Worm (Caenorhabditis elegans): ENCODE measurements around the gene daf-37.

Gene daf-37

DNA sequence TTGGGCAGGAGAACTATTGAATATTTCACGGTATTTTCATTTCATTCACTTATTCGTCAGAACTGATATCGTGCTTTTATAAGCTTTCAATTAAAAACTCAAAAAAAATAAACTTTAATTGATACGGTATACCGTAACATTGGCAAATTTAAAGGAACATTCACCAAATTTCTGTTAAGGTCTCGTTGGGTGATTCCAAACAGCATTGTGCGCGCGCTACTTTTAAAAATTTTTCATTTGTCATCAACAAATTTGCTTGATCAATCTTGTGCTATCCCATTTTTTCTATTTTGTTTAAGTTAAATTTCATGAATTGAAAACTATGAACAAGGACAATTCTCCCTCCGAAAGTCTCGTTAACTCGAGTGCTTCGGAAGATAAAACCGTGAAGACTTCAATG lies 9.5 kb downstream of the daf-37 start, which contains the start of gene szy-4:
szy-4 (plus strand) TSS at position 229 of the 400 bp plus-strand sequence.
- TF ChIP-seq arid-1 (GFP tag; conservative IDR thresholded peaks at IDR 0.05) (no peak), unc-130 (GFP tag; optimal IDR thresholded peaks at IDR 0.05) (peak; percentile 34), mes-2 (tag; optimal IDR thresholded peaks at IDR 0.05; ENCODE audit: poor library complexity, severe bottlenecking) (no peak), T20F7.1 (GFP tag; optimal IDR thresholded peaks at IDR 0.05) (no peak), R02D3.7 (tag; optimal IDR thresholded peaks at IDR 0.05) (no peak)

DNA sequence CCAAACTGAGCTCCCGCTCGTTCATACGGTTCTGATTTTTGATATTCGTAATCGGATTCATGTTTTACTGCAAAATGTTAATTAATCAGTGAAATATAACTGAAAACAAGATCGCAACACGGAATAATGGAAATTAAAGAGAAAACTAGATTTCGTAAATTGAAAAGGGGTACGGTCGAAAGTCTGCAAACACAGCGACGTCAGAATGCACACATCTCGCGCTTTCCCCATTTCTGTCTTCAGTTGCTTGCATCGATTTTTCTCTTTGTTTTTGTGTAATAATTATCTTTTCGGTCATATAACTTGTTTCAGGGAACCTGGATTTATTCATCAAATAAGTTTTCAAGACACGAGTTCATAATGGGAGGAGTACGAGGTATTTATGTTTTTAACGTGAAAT lies 11.1 kb downstream of the daf-37 start, which contains the start of the genes rbmx-2 and C30B5.2:
rbmx-2 (minus strand) TSS at position 74 of the 400 bp plus-strand sequence.
C30B5.2 (plus strand) TSS at position 306 of the 400 bp plus-strand sequence.
- peak; percentile 47; the same call in 1 of the 2 replicates for TF ChIP-seq arid-1 (GFP tag; conservative IDR thresholded peaks at IDR 0.05)
- TF ChIP-seq mes-2 (tag; optimal IDR thresholded peaks at IDR 0.05; ENCODE audit: poor library complexity, severe bottlenecking) = peak; percentile 88
- peak; percentile 12 for TF ChIP-seq nhr-6 (tag; optimal IDR thresholded peaks at IDR 0.05)
- peak; percentile 86 for TF ChIP-seq hlh-30 (tag; optimal IDR thresholded peaks at IDR 0.05; ENCODE audit: insufficient read depth)
- no peak for TF ChIP-seq nhr-48 (tag; optimal IDR thresholded peaks at IDR 0.05)
- TF ChIP-seq attf-4 (tag; optimal IDR thresholded peaks at IDR 0.05) = no peak
- TF ChIP-seq lsy-2 (tag; optimal IDR thresholded peaks at IDR 0.05) = peak in 1 of 2 experiments; percentile 93
- TF ChIP-seq saeg-2 (GFP tag; IDR thresholded peaks at IDR 0.05) = no peak
- peak in 1 of 2 experiments; percentile 89 for TF ChIP-seq unc-62 (GFP tag; optimal IDR thresholded peaks at IDR 0.05 in 1 of 2)
- TF ChIP-seq unc-62 (tag; optimal IDR thresholded peaks at IDR 0.05) = no peak
- TF ChIP-seq Y75B8A.6 (GFP tag; IDR thresholded peaks at IDR 0.05) = no peak
- TF ChIP-seq daf-8 (GFP tag; IDR thresholded peaks at IDR 0.05) = no peak
- peak; percentile 60 for TF ChIP-seq dpl-1 (GFP tag; optimal IDR thresholded peaks at IDR 0.05)
- peak; percentile 1 for TF ChIP-seq rbr-2 (tag; optimal IDR thresholded peaks at IDR 0.05)
- TF ChIP-seq dmd-6 (GFP tag; IDR thresholded peaks at IDR 0.05) = peak; percentile 24; the same call in 1 of the 2 replicates
- no peak for TF ChIP-seq ceh-20 (GFP tag; IDR thresholded peaks at IDR 0.05)

DNA sequence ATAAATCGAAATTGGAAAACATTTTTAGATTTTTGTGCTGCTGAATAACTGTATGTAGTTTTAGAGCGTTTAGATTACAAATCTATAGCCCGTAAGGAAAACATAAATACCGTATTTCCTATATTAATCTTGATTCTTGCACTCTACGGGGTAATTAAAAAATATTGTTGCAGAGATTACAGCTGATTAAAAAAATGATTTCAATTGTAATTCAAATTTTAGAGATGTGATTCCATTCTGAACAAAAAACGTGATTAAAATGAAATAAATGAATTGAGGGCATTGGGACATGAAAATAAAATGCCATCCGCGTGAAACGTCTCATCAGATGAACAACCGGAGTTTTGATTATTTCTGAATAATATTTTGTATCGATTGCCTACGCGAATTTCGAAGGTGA lies 15.5 kb downstream of the daf-37 start, which contains the start of gene cpb-2:
cpb-2 (plus strand) TSS at position 301 of the 400 bp plus-strand sequence.
- TF ChIP-seq ZK546.5 (tag; optimal IDR thresholded peaks at IDR 0.05) = no peak
- TF ChIP-seq aha-1 (tag) = peak; percentile 90

DNA sequence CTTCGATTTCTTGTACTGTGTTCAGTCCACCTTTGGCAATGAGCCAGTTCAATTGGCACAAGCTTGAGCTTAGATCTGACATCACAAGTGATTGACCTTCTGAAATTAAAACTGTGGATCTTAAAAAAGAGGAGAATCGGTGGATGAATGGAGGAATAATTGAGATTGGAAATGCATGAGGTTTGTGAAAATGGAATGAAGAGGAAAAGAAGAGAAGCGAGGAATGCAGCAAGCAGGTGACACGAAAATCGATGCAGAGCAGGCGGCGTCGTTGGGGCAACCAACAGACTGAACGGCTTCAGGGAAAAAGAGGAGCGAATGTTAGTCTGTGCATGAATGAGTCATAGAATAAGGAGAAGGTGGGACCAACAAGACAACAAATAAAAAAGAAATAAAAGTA lies 16.7 kb downstream of the daf-37 start, which contains the start of gene fkh-8:
fkh-8 (minus strand) TSS at position 101 of the 400 bp plus-strand sequence.
- no peak for TF ChIP-seq daf-12 (tag; optimal IDR thresholded peaks at IDR 0.05)
- no peak for TF ChIP-seq ctbp-1 (GFP tag; IDR thresholded peaks at IDR 0.05)
- no peak for TF ChIP-seq zfp-2 (tag; optimal IDR thresholded peaks at IDR 0.05)
- TF ChIP-seq lin-29 (GFP tag; IDR thresholded peaks at IDR 0.05) = no peak
- no peak for TF ChIP-seq arid-1 (GFP tag; conservative IDR thresholded peaks at IDR 0.05)
- no peak for TF ChIP-seq ceh-82 (tag; optimal IDR thresholded peaks at IDR 0.05)
- TF ChIP-seq vab-7 (GFP tag; IDR thresholded peaks at IDR 0.05) = no peak

DNA sequence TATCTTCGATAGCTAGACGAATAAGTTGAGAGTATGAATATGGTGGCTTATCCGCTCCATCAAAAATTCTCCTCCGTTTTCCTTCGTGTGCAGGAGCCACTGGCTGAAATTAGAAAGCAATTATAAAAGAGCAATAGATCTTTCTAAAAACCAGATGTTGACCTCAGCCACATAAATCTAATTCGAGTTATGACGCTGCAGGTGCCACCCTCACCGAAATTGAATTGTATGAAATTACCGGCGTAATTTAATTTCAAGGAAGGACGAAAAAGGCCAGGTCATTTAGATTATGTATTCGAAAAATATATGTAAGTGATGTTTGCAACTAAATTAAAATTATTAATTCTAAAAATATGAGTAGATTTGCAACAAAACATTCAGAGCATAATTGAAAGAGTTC lies 17.2 kb downstream of the daf-37 start:
- TF ChIP-seq lin-29 (GFP tag; IDR thresholded peaks at IDR 0.05) (no peak), daf-8 (GFP tag; IDR thresholded peaks at IDR 0.05) (no peak), hif-1 (tag; optimal IDR thresholded peaks at IDR 0.05) (no peak), hlh-11 (tag; optimal IDR thresholded peaks at IDR 0.05) (no peak), attf-4 (tag; optimal IDR thresholded peaks at IDR 0.05) (no peak), Y48G9A.11 (GFP tag; IDR thresholded peaks at IDR 0.05) (no peak), mes-2 (tag; optimal IDR thresholded peaks at IDR 0.05; ENCODE audit: poor library complexity, severe bottlenecking) (no peak), D1046.2 (GFP tag; IDR thresholded peaks at IDR 0.05) (no peak), madf-5 (GFP tag; IDR thresholded peaks at IDR 0.05) (no peak), nhr-111 (GFP tag; optimal IDR thresholded peaks at IDR 0.05) (no peak), Y75B8A.6 (GFP tag; IDR thresholded peaks at IDR 0.05) (no peak), egl-27 (tag; optimal IDR thresholded peaks at IDR 0.05) (no peak), snpc-4 (tag; optimal IDR thresholded peaks at IDR 0.05) (no peak), php-3 (GFP tag; IDR thresholded peaks at IDR 0.05) (no peak), nhr-48 (tag; optimal IDR thresholded peaks at IDR 0.05) (no peak)
